Worm (Caenorhabditis elegans): ENCODE data around the gene lin-33.

The lin-33 gene

ce11 chrIV:5930345-5930744 is at the start of gene lin-33:
Gene lin-33, plus strand, starts transcription at chrIV:5930645.
- no peak for TF ChIP-seq dpl-1 (GFP tag; optimal IDR thresholded peaks at IDR 0.05)
- TF ChIP-seq unc-30 (tag; optimal IDR thresholded peaks at IDR 0.05), result no peak
- TF ChIP-seq efl-1 (optimal IDR thresholded peaks at IDR 0.05), result no peak
- TF ChIP-seq efl-1 (GFP tag; optimal IDR thresholded peaks at IDR 0.05 in 1 of 2), result peak in 1 of 2 experiments; percentile 86

ce11 chrIV:5884500-5884899 is 45.9 kb upstream of the lin-33 start, which contains the start of gene H04M03.11:
Gene H04M03.11, minus strand, starts transcription at chrIV:5884600.
- TF ChIP-seq nhr-77 (tag; optimal IDR thresholded peaks at IDR 0.05) (no peak), fkh-8 (tag; optimal IDR thresholded peaks at IDR 0.05) (no peak)

ce11 chrIV:5885180-5885887 is 45.1 kb upstream of the lin-33 start, which contains the start of gene glf-1:
Gene glf-1, plus strand, starts transcription at chrIV:5885835.
- TF ChIP-seq pag-3 (tag; optimal IDR thresholded peaks at IDR 0.05; ENCODE audit: borderline replicate concordance, insufficient read depth) (no peak), blmp-1 (tag; optimal IDR thresholded peaks at IDR 0.05) (peak; percentile 91), mdl-1 (tag; optimal IDR thresholded peaks at IDR 0.05) (no peak)

- TF ChIP-seq alr-1 (tag; optimal IDR thresholded peaks at IDR 0.05; ENCODE audit: borderline replicate concordance) (no peak), efl-1 (optimal IDR thresholded peaks at IDR 0.05) (no peak), efl-1 (GFP tag; optimal IDR thresholded peaks at IDR 0.05 in 1 of 2) (peak in 1 of 2 experiments; percentile 63), elt-2 (tag; optimal IDR thresholded peaks at IDR 0.05) (no peak), blmp-1 (tag; optimal IDR thresholded peaks at IDR 0.05) (peak; percentile 55)
These were observed 43.8 kb upstream of the lin-33 start for ce11 chrIV:5886605-5887004.

ce11 chrIV:5891265-5891664 is 39.2 kb upstream of the lin-33 start, which contains the start of gene H04M03.3:
Gene H04M03.3, plus strand, starts transcription at chrIV:5891565.
- TF ChIP-seq Y116A8C.19 (tag; optimal IDR thresholded peaks at IDR 0.05; ENCODE audit: borderline replicate concordance), result no peak

- TF ChIP-seq rnt-1 (tag; optimal IDR thresholded peaks at IDR 0.05), result no peak
- no peak for TF ChIP-seq ama-1 (optimal IDR thresholded peaks at IDR 0.05)
- TF ChIP-seq mdl-1 (tag; optimal IDR thresholded peaks at IDR 0.05), result no peak
- no peak for TF ChIP-seq tlp-1 (tag; optimal IDR thresholded peaks at IDR 0.05)
- no peak for TF ChIP-seq nhr-84 (tag; optimal IDR thresholded peaks at IDR 0.05)
- TF ChIP-seq unc-62 (GFP tag; optimal IDR thresholded peaks at IDR 0.05), result no peak
- TF ChIP-seq swsn-7 (tag; optimal IDR thresholded peaks at IDR 0.05), result no peak
- TF ChIP-seq skn-1 (tag; optimal IDR thresholded peaks at IDR 0.05), result no peak
- TF ChIP-seq F16B12.6 (tag; optimal IDR thresholded peaks at IDR 0.05), result no peak
- TF ChIP-seq egl-27 (tag; optimal IDR thresholded peaks at IDR 0.05), result no peak
- no peak for TF ChIP-seq hpl-2 (GFP tag; optimal IDR thresholded peaks at IDR 0.05)
These were observed 35.3 kb upstream of the lin-33 start, which contains the start of gene nspb-6 for ce11 chrIV:5895190-5895589. Gene nspb-6, plus strand, starts transcription at chrIV:5895490.

- TF ChIP-seq nhr-85 (tag) (no peak), unc-86 (tag; optimal IDR thresholded peaks at IDR 0.05) (no peak), nhr-11 (tag; optimal IDR thresholded peaks at IDR 0.05) (no peak), alr-1 (tag; optimal IDR thresholded peaks at IDR 0.05; ENCODE audit: borderline replicate concordance) (no peak), fos-1 (tag; optimal IDR thresholded peaks at IDR 0.05) (no peak), egl-27 (tag; optimal IDR thresholded peaks at IDR 0.05) (no peak), egl-13 (tag; optimal IDR thresholded peaks at IDR 0.05) (no peak), nhr-28 (tag; optimal IDR thresholded peaks at IDR 0.05) (no peak), nhr-12 (tag; optimal IDR thresholded peaks at IDR 0.05) (no peak), pax-3 (tag; optimal IDR thresholded peaks at IDR 0.05) (no peak), Y116A8C.19 (tag; optimal IDR thresholded peaks at IDR 0.05; ENCODE audit: borderline replicate concordance) (no peak), C34B4.2 (tag; optimal IDR thresholded peaks at IDR 0.05) (no peak), nhr-47 (tag; optimal IDR thresholded peaks at IDR 0.05) (no peak)
These were observed 34.1 kb upstream of the lin-33 start, which contains the start of gene pck-3 for ce11 chrIV:5896341-5896740. Gene pck-3, plus strand, starts transcription at chrIV:5896641.

All from whole organism, L1 larva.